Worm (Caenorhabditis elegans) whole organism, L4 larva: ENCODE measurements around the gene R09A8.5.
A peak's percentile ranks its signal among the peaks of the same experiment; 100 is the strongest.

Experiments
- F26F4.8 ChIP-seq: fragments of 200-800 bp; sonication (Bioruptor generic); conservative IDR thresholded peaks from 2 replicates; pipeline ENCODE4 v1.3.6; 2022; ENCODE audit warnings: missing genetic modification characterization, missing compliant biosample characterization
- F37D6.2 ChIP-seq: sonication (generic microtip); optimal IDR thresholded peaks from 2 replicates; lab custom pipeline; 2016; ENCODE audit warnings: mild to moderate bottlenecking, missing genetic modification characterization, missing compliant biosample characterization
- F44E2.7 ChIP-seq: fragments of 200-800 bp; sonication (Bioruptor generic); IDR thresholded peaks from 2 replicates; pipeline ENCODE4 v2.1.2; 2022; ENCODE audit warnings: missing genetic modification characterization, missing compliant biosample characterization
- T20F7.1 ChIP-seq: fragments of 200-800 bp; sonication (Bioruptor generic); optimal IDR thresholded peaks from 2 replicates; lab custom pipeline; 2018; ENCODE audit warnings: mild to moderate bottlenecking, missing genetic modification characterization, missing compliant biosample characterization
- T26A8.4 ChIP-seq: fragments of 200-800 bp; sonication (Bioruptor generic); IDR thresholded peaks from 2 replicates; pipeline ENCODE4 v1.3.6; 2022; ENCODE audit warnings: missing genetic modification characterization, missing compliant biosample characterization
- Y48G9A.11 ChIP-seq: fragments of 200-800 bp; sonication (Bioruptor generic); IDR thresholded peaks from 2 replicates; pipeline ENCODE4 v1.3.6; 2022; ENCODE audit warnings: missing genetic modification reagents, missing genetic modification characterization, missing compliant biosample characterization
- Y5F2A.4 ChIP-seq: fragments of 200-800 bp; sonication (Bioruptor generic); optimal IDR thresholded peaks from 2 replicates; lab custom pipeline; 2018; ENCODE audit warnings: mild to moderate bottlenecking, missing genetic modification characterization, missing compliant biosample characterization
- aha-1 ChIP-seq: fragments of 150-350 bp; peaks from one replicate; lab custom pipeline; 2014; ENCODE audit warnings: missing biosample characterization, missing genetic modification characterization
- aly-2 ChIP-seq: sonication (generic microtip); optimal IDR thresholded peaks from 2 replicates; lab custom pipeline; 2018; ENCODE audit warnings: missing biosample characterization, missing genetic modification characterization
- arid-1 ChIP-seq: fragments of 200-800 bp; sonication (Bioruptor generic); conservative IDR thresholded peaks from 2 replicates; pipeline ENCODE4 v1.3.6; 2022; ENCODE audit warnings: missing genetic modification reagents, missing genetic modification characterization, missing compliant biosample characterization
- ceh-20 ChIP-seq: fragments of 200-800 bp; sonication (Bioruptor generic); IDR thresholded peaks from 2 replicates; pipeline ENCODE4 v1.3.6; 2022; ENCODE audit warnings: missing genetic modification reagents, missing genetic modification characterization, missing compliant biosample characterization
- cey-2 ChIP-seq: sonication (generic microtip); optimal IDR thresholded peaks from 3 replicates; lab custom pipeline; 2017; ENCODE audit warnings: missing genetic modification characterization, mild to moderate bottlenecking, missing compliant biosample characterization, antibody characterized with exemption, borderline replicate concordance; ENCODE audit not compliant: insufficient read depth
- ctbp-1 ChIP-seq: fragments of 200-800 bp; sonication (Bioruptor generic); IDR thresholded peaks from 2 replicates; pipeline ENCODE4 v1.3.6; 2022; ENCODE audit warnings: missing genetic modification reagents, missing genetic modification characterization, missing compliant biosample characterization
- daf-12 ChIP-seq: fragments of 150-350 bp; optimal IDR thresholded peaks from 2 replicates; lab custom pipeline; 2014; ENCODE audit warnings: missing biosample characterization, missing genetic modification reagents, missing genetic modification characterization
- daf-8 ChIP-seq: fragments of 200-800 bp; sonication (Bioruptor generic); IDR thresholded peaks from 2 replicates; pipeline ENCODE4 v1.3.6; 2022; ENCODE audit warnings: missing genetic modification characterization, missing compliant biosample characterization
- dmd-8 ChIP-seq: fragments of 200-800 bp; sonication (Bioruptor generic); IDR thresholded peaks from 2 replicates; pipeline ENCODE4 v1.3.6; 2022; ENCODE audit warnings: missing genetic modification characterization, missing compliant biosample characterization
- dve-1 ChIP-seq: sonication (generic microtip); optimal IDR thresholded peaks from 2 replicates; lab custom pipeline; 2017; ENCODE audit warnings: antibody characterized with exemption, mild to moderate bottlenecking, missing genetic modification characterization, missing compliant biosample characterization; ENCODE audit not compliant: insufficient read depth
- egl-43 ChIP-seq: fragments of 200-800 bp; sonication (Bioruptor generic); IDR thresholded peaks from 2 replicates; pipeline ENCODE4 v1.3.6; 2022; ENCODE audit warnings: missing genetic modification reagents, missing genetic modification characterization, missing compliant biosample characterization
- fkh-10 ChIP-seq: fragments of 150-350 bp; optimal IDR thresholded peaks from 2 replicates; lab custom pipeline; 2014; ENCODE audit warnings: missing biosample characterization, missing genetic modification reagents, missing genetic modification characterization
- fos-1 ChIP-seq: fragments of 150-350 bp; optimal IDR thresholded peaks from 2 replicates; lab custom pipeline; 2014; ENCODE audit warnings: missing biosample characterization, missing genetic modification characterization
- gei-8 ChIP-seq: fragments of 200-800 bp; sonication (Bioruptor generic); optimal IDR thresholded peaks from 2 replicates; lab custom pipeline; 2018; ENCODE audit warnings: mild to moderate bottlenecking, missing genetic modification characterization, missing compliant biosample characterization
- jun-1 ChIP-seq: fragments of 150-350 bp; optimal IDR thresholded peaks from 2 replicates; lab custom pipeline; 2014; ENCODE audit warnings: missing biosample characterization, missing genetic modification reagents, missing genetic modification characterization
- lin-1 ChIP-seq: fragments of 200-800 bp; sonication (Bioruptor generic); IDR thresholded peaks from 2 replicates; pipeline ENCODE4 v1.3.6; 2022; ENCODE audit warnings: missing genetic modification reagents, missing genetic modification characterization, missing compliant biosample characterization
- lin-13 ChIP-seq: fragments of 150-350 bp; optimal IDR thresholded peaks from 2 replicates; lab custom pipeline; 2014; ENCODE audit warnings: missing biosample characterization, missing genetic modification reagents, missing genetic modification characterization
- lin-38 ChIP-seq: fragments of 200-800 bp; sonication (Bioruptor generic); IDR thresholded peaks from 2 replicates; pipeline ENCODE4 v1.3.6; 2022; ENCODE audit warnings: missing genetic modification reagents, missing genetic modification characterization, missing compliant biosample characterization
- mdl-1 ChIP-seq, 2 experiments: fragments of 150-350 bp in 1 of 2; sonication (generic microtip) in 1 of 2; optimal IDR thresholded peaks; 2 replicates each; lab custom pipeline; 2014 to 2017; ENCODE audit warnings: missing biosample characterization in 2 of 2, missing genetic modification characterization in 2 of 2
- mdt-29 ChIP-seq: fragments of 200-800 bp; sonication (Bioruptor generic); IDR thresholded peaks from 2 replicates; pipeline ENCODE4 v1.3.6; 2022; ENCODE audit warnings: missing genetic modification reagents, missing genetic modification characterization, missing compliant biosample characterization
- mes-2 ChIP-seq: sonication (generic microtip); optimal IDR thresholded peaks from 2 replicates; lab custom pipeline; 2016; ENCODE audit warnings: missing genotype, mild to moderate bottlenecking, missing genetic modification characterization, missing compliant biosample characterization; ENCODE audit not compliant: poor library complexity, severe bottlenecking
- mxl-2 ChIP-seq: fragments of 200-800 bp; sonication (Bioruptor generic); conservative IDR thresholded peaks from 2 replicates; pipeline ENCODE4 v1.3.6; 2022; ENCODE audit warnings: missing genetic modification reagents, missing genetic modification characterization, missing compliant biosample characterization
- mxl-3 ChIP-seq: fragments of 200-800 bp; sonication (Bioruptor generic); optimal IDR thresholded peaks from 2 replicates; lab custom pipeline; 2018; ENCODE audit warnings: mild to moderate bottlenecking, missing genetic modification characterization, missing compliant biosample characterization
- nhr-10 ChIP-seq: fragments of 150-350 bp; optimal IDR thresholded peaks from 2 replicates; lab custom pipeline; 2014; ENCODE audit warnings: missing biosample characterization, missing genetic modification characterization
- nhr-11 ChIP-seq: fragments of 150-350 bp; optimal IDR thresholded peaks from 2 replicates; lab custom pipeline; 2014; ENCODE audit warnings: missing biosample characterization, missing genetic modification characterization
- nhr-111 ChIP-seq: fragments of 200-800 bp; sonication (Bioruptor generic); optimal IDR thresholded peaks from 2 replicates; lab custom pipeline; 2018; ENCODE audit warnings: mild to moderate bottlenecking, missing genetic modification characterization, missing compliant biosample characterization
- nhr-25 ChIP-seq: sonication (generic microtip); optimal IDR thresholded peaks from 2 replicates; lab custom pipeline; 2017; ENCODE audit warnings: missing genetic modification characterization, mild to moderate bottlenecking, missing compliant biosample characterization, antibody characterized with exemption, moderate library complexity, borderline replicate concordance; ENCODE audit not compliant: insufficient read depth
- nhr-28 ChIP-seq: fragments of 150-350 bp; optimal IDR thresholded peaks from 2 replicates; lab custom pipeline; 2014; ENCODE audit warnings: missing biosample characterization, missing genetic modification characterization
- nhr-48 ChIP-seq: sonication (generic microtip); optimal IDR thresholded peaks from 2 replicates; lab custom pipeline; 2016; ENCODE audit warnings: mild to moderate bottlenecking, missing genetic modification characterization, missing compliant biosample characterization
- nhr-6 ChIP-seq: fragments of 150-350 bp; optimal IDR thresholded peaks from 2 replicates; lab custom pipeline; 2014; ENCODE audit warnings: missing biosample characterization, missing genetic modification characterization
- nhr-76 ChIP-seq: fragments of 150-350 bp; optimal IDR thresholded peaks from 2 replicates; lab custom pipeline; 2014; ENCODE audit warnings: missing biosample characterization, missing genetic modification characterization
- nhr-77 ChIP-seq: fragments of 150-350 bp; optimal IDR thresholded peaks from 2 replicates; lab custom pipeline; 2014; ENCODE audit warnings: missing biosample characterization, missing genetic modification characterization
- php-3 ChIP-seq: fragments of 200-800 bp; sonication (Bioruptor generic); IDR thresholded peaks from 2 replicates; pipeline ENCODE4 v1.3.6; 2022; ENCODE audit warnings: missing genetic modification reagents, missing genetic modification characterization, missing compliant biosample characterization
- saeg-2 ChIP-seq: fragments of 200-800 bp; sonication (Bioruptor generic); IDR thresholded peaks from 2 replicates; pipeline ENCODE4 v1.3.6; 2022; ENCODE audit warnings: missing genetic modification reagents, missing genetic modification characterization, missing compliant biosample characterization
- skn-1 ChIP-seq: fragments of 150-350 bp; optimal IDR thresholded peaks from 2 replicates; lab custom pipeline; 2014; ENCODE audit warnings: missing biosample characterization, missing genetic modification characterization
- snpc-4 ChIP-seq: fragments of 150-350 bp; optimal IDR thresholded peaks from 2 replicates; lab custom pipeline; 2014; ENCODE audit warnings: missing biosample characterization, missing genetic modification characterization
- spr-1 ChIP-seq: sonication (generic microtip); optimal IDR thresholded peaks from 2 replicates; lab custom pipeline; 2016; ENCODE audit warnings: mild to moderate bottlenecking, missing genetic modification characterization, missing compliant biosample characterization
- tra-1 ChIP-seq: fragments of 200-800 bp; sonication (Bioruptor generic); IDR thresholded peaks from 2 replicates; pipeline ENCODE4 v1.3.6; 2022; ENCODE audit warnings: missing genetic modification reagents, missing genetic modification characterization, missing compliant biosample characterization
- unc-130 ChIP-seq: sonication (generic microtip); optimal IDR thresholded peaks from 2 replicates; lab custom pipeline; 2016; ENCODE audit warnings: missing genetic modification reagents, missing genetic modification characterization, missing compliant biosample characterization
- unc-62 ChIP-seq, 3 experiments: fragments of 150-350 bp in 1 of 3; sonication (generic microtip); optimal IDR thresholded peaks in 2 of 3; peaks in 1 of 3; 1 replicate in 1 of 3; 2 replicates in 2 of 3; lab custom pipeline; 2014 to 2017; ENCODE audit warnings: missing biosample characterization in 3 of 3, missing genetic modification characterization in 3 of 3, missing genetic modification reagents in 3 of 3, missing genotype in 1 of 3
- vab-7 ChIP-seq: fragments of 200-800 bp; sonication (Bioruptor generic); IDR thresholded peaks from 2 replicates; pipeline ENCODE4 v1.3.6; 2022; ENCODE audit warnings: missing genetic modification reagents, missing genetic modification characterization, missing compliant biosample characterization
- zag-1 ChIP-seq: fragments of 150-350 bp; optimal IDR thresholded peaks from 2 replicates; lab custom pipeline; 2014; ENCODE audit warnings: missing biosample characterization, missing genetic modification characterization
- zfp-2 ChIP-seq: sonication (generic microtip); optimal IDR thresholded peaks from 2 replicates; lab custom pipeline; 2016; ENCODE audit warnings: mild to moderate bottlenecking, missing genetic modification characterization, missing compliant biosample characterization
- ztf-11 ChIP-seq: fragments of 150-350 bp; optimal IDR thresholded peaks from 2 replicates; lab custom pipeline; 2014; ENCODE audit warnings: missing biosample characterization, missing genetic modification characterization

R09A8.5 gene

DNA sequence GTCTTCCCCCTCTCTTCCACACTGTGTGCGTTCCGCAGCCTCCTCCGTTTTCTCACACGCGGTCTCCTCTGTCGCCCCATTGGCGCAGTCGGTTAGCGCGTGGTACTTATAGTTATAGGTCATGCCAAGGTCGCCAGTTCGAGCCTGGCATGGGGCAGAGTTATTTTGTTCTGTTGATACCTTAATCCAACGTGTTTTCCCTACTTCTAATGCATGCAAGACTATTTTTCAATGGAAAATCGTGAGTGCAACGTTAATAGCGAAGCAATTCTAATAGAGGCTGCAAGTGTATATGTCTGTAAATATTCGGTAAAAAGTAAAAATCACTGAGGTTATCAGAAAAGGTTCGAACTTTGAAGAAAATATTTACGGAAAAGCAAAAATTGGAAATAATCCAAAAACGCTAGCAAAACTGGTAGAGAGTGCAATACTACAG lies 20.8 kb upstream of the R09A8.5 start (continued):
- TF ChIP-seq F37D6.2 (tag; lab: Kevin White, UChicago): peak; percentile 54
- TF ChIP-seq unc-62 (GFP tag; optimal IDR thresholded peaks at IDR 0.05 in 1 of 2; lab: Kevin White, UChicago): peak in 1 of 2 experiments; percentile 97
- TF ChIP-seq unc-62 (tag; optimal IDR thresholded peaks at IDR 0.05; lab: Kevin White, UChicago): no peak
- no peak; the same call in 1 of the 2 replicates for TF ChIP-seq lin-1 (GFP tag; lab: Robert Waterston, UW)
- TF ChIP-seq nhr-25 (tag; lab: Kevin White, UChicago): no peak
- peak; percentile 72 for TF ChIP-seq tra-1
- peak; percentile 73 for TF ChIP-seq ceh-20 (GFP tag; lab: Robert Waterston, UW)
- peak; percentile 65 for TF ChIP-seq nhr-6 (tag; lab: Kevin White, UChicago)
- no peak for TF ChIP-seq daf-12 (tag; lab: Kevin White, UChicago)
- TF ChIP-seq unc-130 (GFP tag; lab: Kevin White, UChicago): peak; percentile 30
- peak; percentile 94 for TF ChIP-seq egl-43
- TF ChIP-seq nhr-11 (tag; lab: Kevin White, UChicago): no peak
- TF ChIP-seq nhr-76 (tag; lab: Kevin White, UChicago): no peak
- TF ChIP-seq nhr-28 (tag; lab: Kevin White, UChicago): no peak
- peak; percentile 40 for TF ChIP-seq Y5F2A.4
- peak; percentile 69 for TF ChIP-seq spr-1 (tag; lab: Kevin White, UChicago)
- peak; percentile 79 for TF ChIP-seq mes-2 (tag; lab: Kevin White, UChicago)
- no peak for TF ChIP-seq saeg-2 (GFP tag; lab: Robert Waterston, UW)
- TF ChIP-seq aly-2 (tag; lab: Kevin White, UChicago): no peak
- peak; percentile 44 for TF ChIP-seq zfp-2 (tag; lab: Kevin White, UChicago)
- TF ChIP-seq T20F7.1 (GFP tag; lab: Kevin White, UChicago): peak; percentile 29
- TF ChIP-seq ctbp-1 (GFP tag; lab: Robert Waterston, UW): peak; percentile 83
- no peak for TF ChIP-seq daf-8
- peak; percentile 44 to 66 for TF ChIP-seq mdl-1 (tag; optimal IDR thresholded peaks at IDR 0.05; lab: Kevin White, UChicago)
- no peak for TF ChIP-seq mxl-2
- peak; percentile 66 for TF ChIP-seq lin-38 (GFP tag; lab: Robert Waterston, UW)
- TF ChIP-seq Y48G9A.11: peak; percentile 53; the same call in 1 of the 2 replicates
- TF ChIP-seq dve-1: peak; percentile 63
- TF ChIP-seq nhr-48 (tag; lab: Kevin White, UChicago): peak; percentile 81
- no peak for TF ChIP-seq nhr-77 (tag; lab: Kevin White, UChicago)
- no peak for TF ChIP-seq ztf-11 (tag; lab: Kevin White, UChicago)
- TF ChIP-seq mdt-29 (GFP tag; lab: Robert Waterston, UW): no peak
- no peak for TF ChIP-seq jun-1
- no peak for TF ChIP-seq snpc-4 (tag; lab: Kevin White, UChicago)
- TF ChIP-seq cey-2 (tag; lab: Kevin White, UChicago): peak; percentile 27
- TF ChIP-seq skn-1 (tag; lab: Kevin White, UChicago): no peak
- TF ChIP-seq F44E2.7 (GFP tag; lab: Robert Waterston, UW): 0 out of 2 replicates have a peak, but pooled peaks have one; percentile 36
- TF ChIP-seq dmd-8: peak; percentile 85
- TF ChIP-seq lin-13: peak; percentile 77
- no peak for TF ChIP-seq fkh-10 (GFP tag; lab: Kevin White, UChicago)
- TF ChIP-seq nhr-10 (tag; lab: Kevin White, UChicago): no peak
- TF ChIP-seq mxl-3 (GFP tag; lab: Kevin White, UChicago): peak; percentile 78
- peak; percentile 47 for TF ChIP-seq nhr-111 (GFP tag; lab: Kevin White, UChicago)
- peak; percentile 68; the same call in 1 of the 2 replicates for TF ChIP-seq vab-7
- TF ChIP-seq fos-1 (tag; lab: Kevin White, UChicago): no peak
- peak; percentile 71; the same call in 1 of the 2 replicates for TF ChIP-seq arid-1
- peak; percentile 80 for TF ChIP-seq T26A8.4 (GFP tag; lab: Robert Waterston, UW)
- TF ChIP-seq gei-8 (GFP tag; lab: Kevin White, UChicago): peak; percentile 73
- peak; percentile 70 for TF ChIP-seq F26F4.8
- no peak for TF ChIP-seq aha-1 (tag; lab: Kevin White, UChicago)
- TF ChIP-seq zag-1 (tag; lab: Kevin White, UChicago): no peak
- TF ChIP-seq php-3 (GFP tag; lab: Robert Waterston, UW): peak; percentile 66; the same call in 1 of the 2 replicates
